Worm (Caenorhabditis elegans): ENCODE results near the gene dvc-1.

- TF ChIP-seq nhr-28 (tag; optimal IDR thresholded peaks at IDR 0.05) = no peak
- TF ChIP-seq blmp-1 (tag; optimal IDR thresholded peaks at IDR 0.05) = no peak
- no peak for TF ChIP-seq snpc-4 (tag; optimal IDR thresholded peaks at IDR 0.05)
- no peak for TF ChIP-seq unc-39 (tag; optimal IDR thresholded peaks at IDR 0.05)
- TF ChIP-seq elt-3 (tag; optimal IDR thresholded peaks at IDR 0.05) = no peak
- no peak for TF ChIP-seq lin-13 (tag; optimal IDR thresholded peaks at IDR 0.05)
Measured at ce11 chrV:11266681-11267080, 27.6 kb upstream of the dvc-1 start, which contains the start of gene str-116.
